Worm (Caenorhabditis elegans) whole organism, L3 larva: ENCODE measurements around the gene clec-41.

ENCODE experiments used
- ZK546.5 ChIP-seq: sonication (generic microtip); optimal IDR thresholded peaks from 2 replicates; lab custom pipeline; 2017; ENCODE audit warnings: missing biosample characterization, missing genetic modification characterization
- ceh-16 ChIP-seq: sonication (generic microtip); optimal IDR thresholded peaks from 2 replicates; lab custom pipeline; 2017; ENCODE audit warnings: missing biosample characterization, missing genetic modification characterization
- ceh-28 ChIP-seq: fragments of 150-350 bp; optimal IDR thresholded peaks from 2 replicates; lab custom pipeline; 2014; ENCODE audit warnings: missing biosample characterization, missing genetic modification reagents, missing genetic modification characterization
- ceh-9 ChIP-seq: sonication (generic microtip); optimal IDR thresholded peaks from 2 replicates; lab custom pipeline; 2018; ENCODE audit warnings: missing biosample characterization, missing genetic modification characterization
- daf-12 ChIP-seq: fragments of 150-350 bp; optimal IDR thresholded peaks from 2 replicates; lab custom pipeline; 2014; ENCODE audit warnings: missing biosample characterization, missing genetic modification reagents, missing genetic modification characterization
- egl-5 ChIP-seq: fragments of 150-350 bp; optimal IDR thresholded peaks from 2 replicates; lab custom pipeline; 2017; ENCODE audit warnings: missing biosample characterization, missing genetic modification reagents, missing genetic modification characterization, inconsistent platforms
- elt-1 ChIP-seq: fragments of 150-350 bp; optimal IDR thresholded peaks from 2 replicates; lab custom pipeline; 2014; ENCODE audit warnings: missing biosample characterization, missing genetic modification characterization
- elt-2 ChIP-seq: sonication (generic microtip); optimal IDR thresholded peaks from 2 replicates; lab custom pipeline; 2016; ENCODE audit warnings: missing genetic modification reagents, mild to moderate bottlenecking, missing genetic modification characterization, missing compliant biosample characterization
- elt-3 ChIP-seq, 3 experiments: fragments of 150-350 bp in 1 of 3; sonication (generic microtip) in 2 of 3; optimal IDR thresholded peaks; 2 replicates in 2 of 3; 4 replicates in 1 of 3; lab custom pipeline; 2014 to 2017; ENCODE audit warnings: missing biosample characterization in 3 of 3, missing genetic modification characterization in 3 of 3
- eor-1 ChIP-seq, 2 experiments: fragments of 150-350 bp; optimal IDR thresholded peaks; 2 replicates each; lab custom pipeline; 2014 to 2018; ENCODE audit warnings: missing biosample characterization in 2 of 2, missing genetic modification characterization in 2 of 2
- fkh-10 ChIP-seq: sonication (generic microtip); optimal IDR thresholded peaks from 2 replicates; lab custom pipeline; 2017; ENCODE audit warnings: missing biosample characterization, missing genetic modification reagents, missing genetic modification characterization
- hmg-11 ChIP-seq: sonication (generic microtip); optimal IDR thresholded peaks from 2 replicates; lab custom pipeline; 2016; ENCODE audit warnings: missing genetic modification characterization, missing compliant biosample characterization
- jun-1 ChIP-seq: fragments of 150-350 bp; optimal IDR thresholded peaks from 2 replicates; lab custom pipeline; 2014; ENCODE audit warnings: missing biosample characterization, missing genetic modification reagents, missing genetic modification characterization
- lin-39 ChIP-seq: fragments of 150-350 bp; optimal IDR thresholded peaks from 2 replicates; lab custom pipeline; 2018; ENCODE audit warnings: missing biosample characterization, missing genetic modification reagents, missing genetic modification characterization
- mdl-1 ChIP-seq: fragments of 150-350 bp; optimal IDR thresholded peaks from 2 replicates; lab custom pipeline; 2014; ENCODE audit warnings: missing biosample characterization, missing genetic modification characterization
- nhr-237 ChIP-seq: fragments of 150-350 bp; optimal IDR thresholded peaks from 2 replicates; lab custom pipeline; 2014; ENCODE audit warnings: missing biosample characterization, missing genetic modification characterization
- nhr-25 ChIP-seq: sonication (generic microtip); optimal IDR thresholded peaks from 2 replicates; lab custom pipeline; 2017; ENCODE audit warnings: missing biosample characterization, missing genetic modification characterization
- nhr-28 ChIP-seq: fragments of 150-350 bp; optimal IDR thresholded peaks from 2 replicates; lab custom pipeline; 2014; ENCODE audit warnings: missing biosample characterization, missing genetic modification characterization
- nhr-43 ChIP-seq: sonication (generic microtip); optimal IDR thresholded peaks from 2 replicates; lab custom pipeline; 2016; ENCODE audit warnings: mild to moderate bottlenecking, missing genetic modification characterization, missing compliant biosample characterization; ENCODE audit not compliant: poor library complexity, severe bottlenecking
- nhr-67 ChIP-seq: fragments of 150-350 bp; optimal IDR thresholded peaks from 2 replicates; lab custom pipeline; 2014; ENCODE audit warnings: missing biosample characterization, missing genetic modification characterization
- nhr-77 ChIP-seq: fragments of 150-350 bp; optimal IDR thresholded peaks from 2 replicates; lab custom pipeline; 2014; ENCODE audit warnings: missing biosample characterization, missing genetic modification characterization
- pha-4 ChIP-seq: fragments of 150-350 bp; optimal IDR thresholded peaks from 2 replicates; lab custom pipeline; 2014; ENCODE audit warnings: missing biosample characterization, missing genetic modification reagents, missing genetic modification characterization
- pqm-1 ChIP-seq: fragments of 150-350 bp; optimal IDR thresholded peaks from 2 replicates; lab custom pipeline; 2017; ENCODE audit warnings: missing biosample characterization, missing genetic modification characterization, inconsistent platforms
- sea-2 ChIP-seq: fragments of 150-350 bp; sonication (generic microtip); optimal IDR thresholded peaks from 4 replicates; lab custom pipeline; 2014; ENCODE audit warnings: missing biosample characterization, missing genetic modification reagents, missing genetic modification characterization
- snpc-4 ChIP-seq: fragments of 150-350 bp; optimal IDR thresholded peaks from 2 replicates; lab custom pipeline; 2014; ENCODE audit warnings: missing biosample characterization, missing genetic modification characterization
- tbx-2 ChIP-seq: sonication (generic microtip); optimal IDR thresholded peaks from 2 replicates; lab custom pipeline; 2016; ENCODE audit warnings: mild to moderate bottlenecking, missing genetic modification characterization, missing compliant biosample characterization
- unc-39 ChIP-seq: sonication (generic microtip); optimal IDR thresholded peaks from 4 replicates; lab custom pipeline; 2017; ENCODE audit warnings: missing biosample characterization, missing genetic modification characterization
- unc-62 ChIP-seq: fragments of 150-350 bp; sonication (generic microtip); optimal IDR thresholded peaks from 4 replicates; lab custom pipeline; 2014; ENCODE audit warnings: missing biosample characterization, missing genetic modification reagents, missing genetic modification characterization
- ztf-11 ChIP-seq: fragments of 150-350 bp; optimal IDR thresholded peaks from 2 replicates; lab custom pipeline; 2014; ENCODE audit warnings: missing biosample characterization, missing genetic modification characterization

Gene clec-41

DNA sequence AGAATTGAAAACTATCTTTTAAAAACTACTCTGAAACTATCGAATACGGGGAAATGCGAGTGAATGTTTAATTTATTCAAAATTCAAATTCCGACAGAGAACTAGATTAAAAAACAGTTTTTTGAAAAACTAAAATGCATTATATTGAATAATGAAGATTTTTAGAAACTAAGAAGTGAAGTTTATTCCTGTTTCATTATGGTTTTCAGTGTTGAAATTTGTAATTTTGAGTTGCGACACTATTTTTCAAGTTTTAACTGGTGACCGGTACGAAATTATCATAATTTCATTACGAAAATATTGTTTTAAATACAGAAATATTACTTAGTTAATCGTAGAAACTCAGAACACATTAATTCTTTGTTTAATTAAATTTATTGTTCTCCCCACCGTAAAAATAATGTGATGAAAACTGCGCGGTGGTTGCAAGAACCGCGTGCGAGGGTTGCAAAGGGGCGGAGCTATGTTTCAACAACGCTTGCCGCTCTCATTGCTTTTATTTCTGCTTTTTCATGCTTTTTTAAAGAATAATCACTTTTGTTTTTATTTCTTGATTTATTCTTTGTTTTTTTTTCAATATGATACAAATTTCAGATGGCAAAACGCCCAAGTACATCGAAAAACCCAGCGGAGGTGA lies 38.3 kb upstream of the clec-41 start, which contains the start of gene him-17 (continued):
- TF ChIP-seq nhr-237 (tag; lab: Kevin White, UChicago), result no peak

DNA sequence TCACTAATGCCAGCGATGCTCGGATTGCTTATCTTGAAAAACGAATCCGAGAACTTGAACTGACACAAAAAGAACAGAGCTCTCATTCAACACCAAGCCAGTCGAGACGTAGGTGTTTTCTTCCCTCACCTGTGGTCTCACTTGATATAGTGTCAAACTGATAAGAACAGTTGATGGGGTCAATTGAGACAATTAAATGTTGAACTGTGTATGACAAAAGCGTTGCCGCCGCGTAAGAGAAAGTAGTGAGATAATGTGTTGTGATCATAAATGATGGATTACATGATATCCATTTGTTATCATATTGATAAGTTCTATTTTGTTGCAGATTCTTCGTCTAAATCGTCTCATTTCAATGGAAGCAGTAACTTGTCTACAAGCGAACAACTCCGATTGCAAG lies 35.8 kb upstream of the clec-41 start:
- TF ChIP-seq ceh-28, result no peak
- peak; percentile 5 for TF ChIP-seq nhr-43
- peak; percentile 17 for TF ChIP-seq elt-2 (tag; lab: Kevin White, UChicago)
- no peak for TF ChIP-seq egl-5 (tag; lab: Kevin White, UChicago)
- TF ChIP-seq, all 47 proteins: peak for 2

DNA sequence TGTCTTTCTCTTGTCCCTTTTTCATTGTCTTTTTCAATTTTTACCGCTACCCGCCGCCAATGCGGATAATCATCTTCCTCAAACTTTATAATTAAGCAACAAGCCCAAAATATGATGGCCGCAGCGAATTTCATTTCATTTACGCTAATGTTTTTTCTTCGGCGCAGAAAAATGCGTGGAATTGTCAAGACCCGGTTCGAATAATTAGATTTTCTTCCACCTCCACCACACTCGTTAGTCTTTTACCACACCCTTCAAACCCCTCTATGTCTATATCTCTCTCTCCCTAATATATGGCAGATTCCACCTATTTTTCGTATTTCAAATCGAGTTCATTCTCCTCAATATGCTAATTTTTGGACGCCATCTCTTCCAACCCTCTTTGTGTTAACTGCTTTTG lies 32.6 kb upstream of the clec-41 start:
- no peak for TF ChIP-seq nhr-67 (tag; lab: Kevin White, UChicago)
- no peak for TF ChIP-seq nhr-77 (tag; lab: Kevin White, UChicago)
- TF ChIP-seq elt-1 (tag; lab: Kevin White, UChicago), result no peak
- TF ChIP-seq snpc-4, result no peak
- TF ChIP-seq nhr-237 (tag; lab: Kevin White, UChicago), result no peak
- no peak for TF ChIP-seq lin-39 (tag; lab: Kevin White, UChicago)
- no peak for TF ChIP-seq nhr-25
- TF ChIP-seq ceh-9 (tag; lab: Kevin White, UChicago), result no peak
- TF ChIP-seq ceh-16 (tag; lab: Kevin White, UChicago), result no peak
- TF ChIP-seq elt-3 (tag; optimal IDR thresholded peaks at IDR 0.05; lab: Kevin White, UChicago), result no peak
- TF ChIP-seq pqm-1 (tag; lab: Kevin White, UChicago), result no peak
- TF ChIP-seq ZK546.5 (tag; lab: Kevin White, UChicago), result no peak
- TF ChIP-seq tbx-2 (tag; lab: Kevin White, UChicago), result no peak
- TF ChIP-seq mdl-1 (tag; lab: Kevin White, UChicago), result no peak
- TF ChIP-seq, all 47 proteins: peak for 0

DNA sequence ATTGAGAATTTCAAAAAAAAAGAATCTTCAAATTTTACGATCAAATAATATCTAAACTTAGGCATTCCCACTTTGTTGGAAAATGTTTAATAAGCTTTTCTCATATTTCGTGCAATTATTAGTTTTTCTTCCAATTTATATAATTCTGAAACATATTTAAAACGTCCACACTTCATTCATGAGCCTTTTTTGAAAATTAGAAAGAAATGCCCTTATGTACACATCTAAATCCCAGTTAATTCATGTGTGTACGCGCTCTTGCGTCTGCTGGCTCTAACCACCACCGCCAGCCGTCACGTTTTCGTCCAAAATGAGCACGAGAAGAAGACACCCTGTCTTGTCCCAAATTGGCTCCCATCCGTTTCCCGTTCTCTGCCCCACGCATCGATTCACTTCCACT lies 28.7 kb upstream of the clec-41 start:
- TF ChIP-seq egl-5 (tag; lab: Kevin White, UChicago), result no peak
- TF ChIP-seq hmg-11 (tag; lab: Kevin White, UChicago), result peak; percentile 4
- TF ChIP-seq, all 47 proteins: peak for 1

DNA sequence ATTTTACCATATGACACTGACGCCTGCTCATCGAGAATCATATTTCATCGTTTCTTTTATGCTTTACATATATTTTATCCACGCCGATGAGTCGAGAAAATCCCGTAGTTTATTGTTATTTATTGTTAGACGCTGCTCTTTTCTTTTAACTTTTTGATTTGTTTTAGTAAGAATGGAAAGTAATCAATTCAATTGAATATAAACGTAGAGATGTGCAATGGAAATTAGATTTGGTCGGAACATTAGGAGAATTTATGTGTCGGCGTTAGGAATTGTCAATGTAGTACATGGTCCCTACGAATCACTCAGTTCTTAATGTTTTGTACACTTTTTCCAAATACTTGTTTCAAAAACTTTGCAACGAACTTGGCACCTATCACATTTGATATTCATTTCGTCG lies 27.3 kb upstream of the clec-41 start:
- TF ChIP-seq daf-12, result no peak
- peak; percentile 40 for TF ChIP-seq fkh-10

DNA sequence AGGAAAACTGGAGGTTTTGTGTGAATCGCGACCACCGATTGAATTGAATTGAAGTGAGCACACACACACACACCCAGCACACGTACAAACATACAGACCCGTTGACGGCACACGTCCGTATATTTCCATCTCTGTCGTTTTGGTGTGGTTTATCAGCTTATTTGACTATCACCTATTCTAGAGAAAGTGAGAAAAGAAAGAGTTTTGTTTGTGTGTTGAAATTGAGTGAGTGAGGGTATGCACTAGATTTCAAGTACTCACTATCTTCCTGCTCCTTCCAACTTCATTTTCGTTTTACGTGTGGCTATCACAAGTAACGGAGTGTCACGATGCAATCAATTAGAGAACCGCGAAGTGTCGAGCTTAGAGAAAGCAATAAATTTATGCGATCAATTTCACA lies 25.9 kb upstream of the clec-41 start:
- TF ChIP-seq hmg-11 (tag; lab: Kevin White, UChicago) (no peak), unc-39 (tag; lab: Kevin White, UChicago) (no peak), ceh-16 (tag; lab: Kevin White, UChicago) (no peak), pha-4 (tag; lab: Kevin White, UChicago) (peak; percentile 62), snpc-4 (peak; percentile 14), ztf-11 (no peak), lin-39 (tag; lab: Kevin White, UChicago) (no peak), eor-1 (tag; optimal IDR thresholded peaks at IDR 0.05; lab: Kevin White, UChicago) (no peak), ceh-28 (no peak), elt-2 (tag; lab: Kevin White, UChicago) (peak; percentile 80), pqm-1 (tag; lab: Kevin White, UChicago) (peak; percentile 51), sea-2 (GFP tag; lab: Kevin White, UChicago) (no peak), unc-62 (GFP tag; lab: Kevin White, UChicago) (no peak), egl-5 (tag; lab: Kevin White, UChicago) (no peak)

DNA sequence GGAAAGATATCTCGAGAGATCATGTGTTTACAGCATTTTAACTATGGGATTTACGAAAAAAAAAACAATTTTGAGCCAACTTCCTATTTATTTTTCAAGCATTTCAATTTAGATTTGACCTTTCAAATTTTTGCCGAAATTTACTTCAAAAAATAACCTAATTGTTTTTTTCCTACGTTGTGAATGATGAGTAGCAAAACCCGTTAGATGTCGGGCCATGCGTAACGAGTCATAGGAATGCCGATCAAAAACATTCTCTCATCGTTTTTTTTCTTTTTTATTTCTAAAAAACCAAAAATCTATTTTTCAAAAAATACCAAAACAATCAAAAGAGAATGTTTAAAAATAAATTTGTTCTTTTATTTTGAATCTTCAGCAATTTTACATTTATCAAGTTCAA lies 25.0 kb upstream of the clec-41 start:
- TF ChIP-seq snpc-4 (peak; percentile 81), eor-1 (tag; optimal IDR thresholded peaks at IDR 0.05; lab: Kevin White, UChicago) (no peak)

DNA sequence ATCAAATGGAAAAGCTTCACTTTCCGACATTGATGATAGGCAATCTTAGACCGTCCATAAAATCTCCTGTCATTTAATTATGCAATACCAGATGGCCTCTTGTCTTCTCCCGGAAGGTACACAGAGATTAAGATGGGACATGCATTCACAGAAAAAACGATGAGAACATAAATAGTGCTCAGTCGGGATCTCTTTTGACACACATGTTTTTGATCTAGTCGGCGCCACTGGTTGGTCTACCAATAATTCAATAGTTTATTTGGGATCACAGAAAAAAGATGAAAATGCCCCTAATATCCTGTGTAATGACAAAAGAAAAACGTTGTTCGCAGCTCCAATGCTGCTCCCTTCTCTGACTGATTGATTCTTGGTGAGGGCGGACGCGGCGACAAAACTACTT lies 23.2 kb upstream of the clec-41 start:
- no peak for TF ChIP-seq jun-1 (tag; lab: Kevin White, UChicago)
- TF ChIP-seq lin-39 (tag; lab: Kevin White, UChicago), result peak; percentile 11
- TF ChIP-seq nhr-28, result no peak
- no peak for TF ChIP-seq unc-39 (tag; lab: Kevin White, UChicago)
